Worm (Caenorhabditis elegans): Measurements from ENCODE around the gene srt-37.

Gene srt-37

DNA sequence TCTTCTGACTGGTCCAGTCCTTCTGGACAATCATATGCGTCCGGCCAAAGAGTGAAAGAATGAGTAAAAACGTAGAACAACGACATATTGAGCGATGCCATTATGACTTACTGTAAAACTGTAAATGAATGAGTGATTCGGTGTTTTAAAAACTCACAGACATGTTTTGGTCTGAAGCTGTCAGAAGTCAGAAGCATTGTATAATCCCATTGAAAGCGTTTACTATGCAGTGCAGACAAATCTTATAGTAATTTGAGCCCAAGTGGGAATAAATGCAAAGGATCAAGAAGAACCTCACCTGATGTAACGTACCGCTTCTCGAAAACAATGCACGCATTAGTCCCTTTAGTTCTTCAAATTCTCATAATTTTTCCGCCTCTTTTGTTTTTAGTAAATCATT lies 21.5 kb downstream of the srt-37 start, which contains the start of gene srt-3 (continued):
- no peak for TF ChIP-seq R02D3.7 (tag; optimal IDR thresholded peaks at IDR 0.05)

DNA sequence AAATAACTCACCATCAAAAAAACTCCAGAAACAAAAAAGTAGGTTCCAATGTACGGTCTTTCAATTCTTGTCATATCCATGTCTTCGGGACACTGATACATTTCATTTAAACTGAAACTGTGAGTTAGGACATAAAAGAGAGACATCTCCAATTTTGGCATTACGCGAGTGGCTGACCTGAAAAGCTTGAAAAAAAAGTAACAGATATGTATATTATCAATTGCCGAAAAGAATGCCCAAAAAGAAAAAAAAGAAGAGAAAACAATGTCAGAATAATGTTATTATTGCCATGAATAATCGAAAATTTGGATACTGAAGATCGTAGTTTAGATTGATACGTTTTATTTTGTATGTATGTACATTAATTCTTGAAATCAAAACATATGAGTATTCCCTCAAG lies 25.1 kb downstream of the srt-37 start, which contains the start of gene srt-14:
TSS of gene srt-14 (minus strand) at position 101 of the 400 bp plus-strand sequence.
- TF ChIP-seq lin-1 (GFP tag; IDR thresholded peaks at IDR 0.05) (no peak), ceh-82 (tag; optimal IDR thresholded peaks at IDR 0.05) (no peak), hlh-11 (tag; optimal IDR thresholded peaks at IDR 0.05) (no peak), spr-3 (GFP tag; optimal IDR thresholded peaks at IDR 0.05) (no peak), nhr-111 (GFP tag; optimal IDR thresholded peaks at IDR 0.05) (no peak), nhr-42 (GFP tag; IDR thresholded peaks at IDR 0.05) (no peak), daf-8 (GFP tag; IDR thresholded peaks at IDR 0.05) (no peak), Y75B8A.6 (GFP tag; IDR thresholded peaks at IDR 0.05) (no peak), nhr-76 (tag; optimal IDR thresholded peaks at IDR 0.05) (no peak), snpc-4 (tag; optimal IDR thresholded peaks at IDR 0.05) (no peak), dmd-8 (GFP tag; IDR thresholded peaks at IDR 0.05) (no peak), skn-1 (tag; optimal IDR thresholded peaks at IDR 0.05) (no peak), fos-1 (tag; optimal IDR thresholded peaks at IDR 0.05) (no peak), nhr-237 (tag; optimal IDR thresholded peaks at IDR 0.05) (no peak), ama-1 (optimal IDR thresholded peaks at IDR 0.05) (no peak)

DNA sequence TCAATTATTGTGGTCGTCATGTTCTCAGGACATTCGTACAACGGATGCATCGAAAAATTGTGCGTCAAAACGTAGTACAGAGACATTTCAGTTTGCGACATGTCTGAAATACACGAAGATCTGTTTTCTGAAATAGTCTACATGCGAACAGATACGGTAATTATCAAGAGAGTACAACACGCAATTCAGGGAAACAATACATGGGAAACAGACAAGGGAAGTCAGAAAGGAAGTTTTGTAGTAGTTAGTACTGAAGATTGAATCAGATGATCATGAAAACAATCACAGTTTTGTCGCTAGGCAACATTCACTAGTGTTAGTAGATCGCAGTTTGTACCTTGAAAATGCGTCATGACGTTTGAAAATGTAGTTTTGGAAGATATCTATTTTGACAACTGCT lies 31.6 kb downstream of the srt-37 start, which contains the start of gene srt-13:
TSS of gene srt-13 (minus strand) at position 101 of the 400 bp plus-strand sequence.
- TF ChIP-seq T26A8.4 (GFP tag; IDR thresholded peaks at IDR 0.05) (no peak), egl-43 (GFP tag; IDR thresholded peaks at IDR 0.05) (no peak), rbr-2 (tag; optimal IDR thresholded peaks at IDR 0.05) (no peak), mxl-3 (GFP tag; optimal IDR thresholded peaks at IDR 0.05) (no peak), nhr-76 (tag; optimal IDR thresholded peaks at IDR 0.05) (no peak), spr-3 (GFP tag; optimal IDR thresholded peaks at IDR 0.05) (no peak), fkh-10 (GFP tag; optimal IDR thresholded peaks at IDR 0.05) (no peak), lin-39 (tag; optimal IDR thresholded peaks at IDR 0.05) (no peak), daf-12 (tag; optimal IDR thresholded peaks at IDR 0.05) (no peak), ama-1 (optimal IDR thresholded peaks at IDR 0.05) (no peak), zfp-2 (tag; optimal IDR thresholded peaks at IDR 0.05) (no peak), dmd-8 (GFP tag; IDR thresholded peaks at IDR 0.05) (no peak), hlh-11 (tag; optimal IDR thresholded peaks at IDR 0.05) (no peak), daf-16 (GFP tag; optimal IDR thresholded peaks at IDR 0.05) (no peak), daf-16 (tag; optimal IDR thresholded peaks at IDR 0.05) (no peak), mdt-29 (GFP tag; IDR thresholded peaks at IDR 0.05) (no peak), ceh-28 (tag; optimal IDR thresholded peaks at IDR 0.05) (no peak), duxl-1 (tag; optimal IDR thresholded peaks at IDR 0.05; ENCODE audit: poor library complexity) (no peak), mxl-2 (GFP tag; conservative IDR thresholded peaks at IDR 0.05) (no peak)

DNA sequence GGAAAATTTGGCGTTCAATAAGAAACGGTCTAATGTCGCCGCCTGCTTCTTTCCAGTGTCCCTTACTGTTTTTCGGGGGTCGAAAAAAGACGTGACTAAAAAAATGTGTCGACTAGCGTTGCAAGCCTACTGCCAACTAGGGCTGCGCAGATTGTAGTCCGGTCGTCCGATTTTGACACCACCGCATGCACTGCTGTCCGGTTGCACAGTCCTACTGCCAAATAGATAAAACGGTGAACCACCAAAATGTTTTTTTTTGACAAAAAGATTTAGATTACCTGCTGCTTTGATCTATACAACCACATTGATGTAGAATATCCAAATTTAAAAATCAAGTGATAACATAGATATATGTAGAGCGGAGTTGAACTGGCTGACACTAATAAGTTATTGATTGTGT lies 33.2 kb downstream of the srt-37 start:
- no peak for TF ChIP-seq nhr-28 (tag; optimal IDR thresholded peaks at IDR 0.05)
- TF ChIP-seq nhr-111 (GFP tag; optimal IDR thresholded peaks at IDR 0.05), result no peak
- no peak for TF ChIP-seq lsy-2 (tag; optimal IDR thresholded peaks at IDR 0.05)
- no peak for TF ChIP-seq dmd-6 (GFP tag; IDR thresholded peaks at IDR 0.05)
- no peak for TF ChIP-seq aha-1 (tag)
- no peak for TF ChIP-seq R02D3.7 (tag; optimal IDR thresholded peaks at IDR 0.05)
- no peak for TF ChIP-seq lin-1 (GFP tag; IDR thresholded peaks at IDR 0.05)
- no peak for TF ChIP-seq arid-1 (GFP tag; conservative IDR thresholded peaks at IDR 0.05)
- TF ChIP-seq zfp-3 (GFP tag; conservative IDR thresholded peaks at IDR 0.05), result no peak
- TF ChIP-seq F49E8.2 (tag; optimal IDR thresholded peaks at IDR 0.05; ENCODE audit: borderline replicate concordance), result no peak
- TF ChIP-seq T26A8.4 (GFP tag; IDR thresholded peaks at IDR 0.05), result no peak
- no peak for TF ChIP-seq daf-12 (tag; optimal IDR thresholded peaks at IDR 0.05)
- no peak for TF ChIP-seq skn-1 (tag; optimal IDR thresholded peaks at IDR 0.05)
- TF ChIP-seq ctbp-1 (GFP tag; IDR thresholded peaks at IDR 0.05), result no peak
- TF ChIP-seq rbr-2 (tag; optimal IDR thresholded peaks at IDR 0.05), result no peak
- no peak for TF ChIP-seq dpl-1 (GFP tag; optimal IDR thresholded peaks at IDR 0.05)
- TF ChIP-seq dmd-9 (GFP tag; IDR thresholded peaks at IDR 0.05), result no peak
- no peak for TF ChIP-seq aly-2 (tag; optimal IDR thresholded peaks at IDR 0.05)
- TF ChIP-seq dmd-8 (GFP tag; IDR thresholded peaks at IDR 0.05), result no peak

Measured in whole organism, L4 larva.